Worm (Caenorhabditis elegans) whole organism, early embryonic: ENCODE data around the gene rps-25.

Experiments used
- B0310.2 ChIP-seq: sonication (generic microtip); optimal IDR thresholded peaks from 2 replicates; lab custom pipeline; 2016; ENCODE audit warnings: mild to moderate bottlenecking, missing genetic modification characterization, missing compliant biosample characterization
- F13C5.2 ChIP-seq: sonication (generic microtip); optimal IDR thresholded peaks from 2 replicates; lab custom pipeline; 2017; ENCODE audit warnings: mild to moderate bottlenecking, missing genetic modification characterization, inconsistent platforms, missing compliant biosample characterization
- aly-1 ChIP-seq: sonication (generic microtip); optimal IDR thresholded peaks from 2 replicates; lab custom pipeline; 2016; ENCODE audit warnings: missing genetic modification characterization, missing compliant biosample characterization
- ets-7 ChIP-seq: sonication (generic microtip); optimal IDR thresholded peaks from 2 replicates; lab custom pipeline; 2016; ENCODE audit warnings: missing genotype, missing genetic modification characterization, missing compliant biosample characterization
- hmbx-1 ChIP-seq: sonication (generic microtip); optimal IDR thresholded peaks from 2 replicates; lab custom pipeline; 2016; ENCODE audit warnings: mild to moderate bottlenecking, missing genetic modification characterization, missing compliant biosample characterization
- tbx-11 ChIP-seq: fragments of 200-800 bp; sonication (Bioruptor generic); IDR thresholded peaks from 2 replicates; pipeline ENCODE4 v1.3.6; 2022; ENCODE audit warnings: missing genetic modification characterization, missing compliant biosample characterization

DNA sequence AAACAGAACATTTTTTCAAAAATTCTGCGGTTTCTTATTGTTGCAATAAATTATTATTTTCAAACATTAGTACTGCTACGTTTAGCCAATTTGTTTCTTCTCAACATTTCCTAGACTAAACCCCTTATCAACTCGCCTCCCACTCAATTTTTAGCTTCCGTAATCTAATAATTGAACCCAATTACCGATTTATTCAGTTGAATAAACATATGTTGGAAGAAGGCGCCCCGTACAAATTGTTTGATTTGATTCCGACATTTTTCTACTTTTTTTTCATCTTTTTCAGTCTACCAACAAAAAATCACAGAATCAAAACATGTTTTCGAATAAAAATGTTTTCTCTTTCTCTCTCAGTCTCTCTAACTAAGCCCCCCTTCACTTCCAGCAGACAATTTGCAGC, 44.7 kb downstream of the rps-25 start:
- no peak for TF ChIP-seq ets-7 (tag; lab: Kevin White, UChicago)
- TF ChIP-seq tbx-11 (GFP tag; lab: Robert Waterston, UW), result no peak
- TF ChIP-seq hmbx-1 (tag; lab: Kevin White, UChicago), result no peak
- TF ChIP-seq aly-1 (tag; lab: Kevin White, UChicago), result no peak
- TF ChIP-seq B0310.2 (tag; lab: Kevin White, UChicago), result no peak
- TF ChIP-seq F13C5.2 (tag; lab: Kevin White, UChicago), result no peak
